Worm (Caenorhabditis elegans) whole organism, L1 larva: ENCODE results near the gene F18C5.5.

Experiments used
- C04F5.9 ChIP-seq: sonication (generic microtip); optimal IDR thresholded peaks from 2 replicates; lab custom pipeline; 2016; ENCODE audit warnings: missing genetic modification characterization, missing compliant biosample characterization
- F16B12.6 ChIP-seq: fragments of 150-350 bp; optimal IDR thresholded peaks from 2 replicates; lab custom pipeline; 2014; ENCODE audit warnings: missing biosample characterization, missing genetic modification characterization
- ama-1 ChIP-seq: fragments of 150-350 bp; optimal IDR thresholded peaks from 2 replicates; lab custom pipeline; 2014
- blmp-1 ChIP-seq: fragments of 150-350 bp; optimal IDR thresholded peaks from 2 replicates; lab custom pipeline; 2014; ENCODE audit warnings: missing biosample characterization, missing genetic modification characterization
- ceh-63 ChIP-seq: fragments of 200-800 bp; sonication (Bioruptor generic); optimal IDR thresholded peaks from 2 replicates; lab custom pipeline; 2018; ENCODE audit warnings: mild to moderate bottlenecking, missing genetic modification characterization, missing compliant biosample characterization
- ceh-8 ChIP-seq: fragments of 200-800 bp; sonication (Bioruptor generic); optimal IDR thresholded peaks from 2 replicates; lab custom pipeline; 2018; ENCODE audit warnings: mild to moderate bottlenecking, missing genetic modification characterization, moderate library complexity, missing compliant biosample characterization
- ceh-82 ChIP-seq, 3 experiments: fragments of 150-350 bp in 1 of 3; sonication (generic microtip) in 2 of 3; optimal IDR thresholded peaks; 2 replicates each; lab custom pipeline; 2014 to 2017; ENCODE audit warnings: missing biosample characterization in 3 of 3, missing genetic modification characterization in 3 of 3
- ceh-88 ChIP-seq: fragments of 200-800 bp; sonication (Bioruptor generic); IDR thresholded peaks from 2 replicates; pipeline ENCODE4 v1.3.6; 2022; ENCODE audit warnings: missing genetic modification characterization, missing compliant biosample characterization
- dsc-1 ChIP-seq: sonication (generic microtip); optimal IDR thresholded peaks from 2 replicates; lab custom pipeline; 2016; ENCODE audit warnings: mild to moderate bottlenecking, missing genetic modification characterization, missing compliant biosample characterization
- efl-1 ChIP-seq, 4 experiments: fragments of 150-350 bp; optimal IDR thresholded peaks in 3 of 4; peaks in 1 of 4; 1 replicate in 1 of 4; 2 replicates in 3 of 4; lab custom pipeline; 2014; ENCODE audit warnings: missing biosample characterization in 2 of 4, missing genetic modification characterization in 2 of 4, missing genetic modification reagents in 2 of 4
- elt-3 ChIP-seq, 6 experiments: fragments of 150-350 bp in 1 of 6; sonication (generic microtip); optimal IDR thresholded peaks; 2 replicates each; lab custom pipeline; 2017 to 2018; ENCODE audit warnings: missing biosample characterization in 6 of 6, missing genetic modification characterization in 6 of 6, inconsistent platforms in 1 of 6
- ets-5 ChIP-seq: fragments of 200-800 bp; sonication (Bioruptor generic); IDR thresholded peaks from 2 replicates; pipeline ENCODE4 v1.3.6; 2022; ENCODE audit warnings: missing genetic modification characterization, missing compliant biosample characterization
- fkh-10 ChIP-seq: sonication (generic microtip); optimal IDR thresholded peaks from 2 replicates; lab custom pipeline; 2017; ENCODE audit warnings: missing biosample characterization, missing genetic modification reagents, missing genetic modification characterization
- fos-1 ChIP-seq: fragments of 150-350 bp; optimal IDR thresholded peaks from 2 replicates; lab custom pipeline; 2014; ENCODE audit warnings: missing biosample characterization, missing genetic modification characterization
- grh-1 ChIP-seq: fragments of 200-800 bp; sonication (Bioruptor generic); IDR thresholded peaks from 2 replicates; pipeline ENCODE4 v1.3.6; 2022; ENCODE audit warnings: missing genetic modification reagents, missing genetic modification characterization, missing compliant biosample characterization
- hlh-17 ChIP-seq: fragments of 200-800 bp; sonication (Bioruptor generic); optimal IDR thresholded peaks from 2 replicates; lab custom pipeline; 2018; ENCODE audit warnings: missing genetic modification characterization, mild to moderate bottlenecking, missing compliant biosample characterization, moderate library complexity, borderline replicate concordance
- isw-1 ChIP-seq: fragments of 200-800 bp; sonication (Bioruptor generic); IDR thresholded peaks from 2 replicates; pipeline ENCODE4 v1.3.6; 2022; ENCODE audit warnings: missing genetic modification characterization, missing compliant biosample characterization
- jun-1 ChIP-seq: fragments of 150-350 bp; optimal IDR thresholded peaks from 2 replicates; lab custom pipeline; 2014; ENCODE audit warnings: missing biosample characterization, missing genetic modification reagents, missing genetic modification characterization
- lin-14 ChIP-seq: fragments of 200-800 bp; sonication (Bioruptor generic); optimal IDR thresholded peaks from 2 replicates; lab custom pipeline; 2018; ENCODE audit warnings: mild to moderate bottlenecking, missing genetic modification characterization, moderate library complexity, missing compliant biosample characterization
- lir-3 ChIP-seq: sonication (generic microtip); optimal IDR thresholded peaks from 2 replicates; lab custom pipeline; 2016; ENCODE audit warnings: mild to moderate bottlenecking, missing genetic modification characterization, moderate library complexity, missing compliant biosample characterization; ENCODE audit not compliant: poor library complexity
- lsy-2 ChIP-seq, 2 experiments: fragments of 150-350 bp; optimal IDR thresholded peaks; 2 replicates each; lab custom pipeline; 2014; ENCODE audit warnings: missing biosample characterization in 2 of 2, missing genetic modification characterization in 2 of 2
- mab-9 ChIP-seq: fragments of 200-800 bp; sonication (Bioruptor generic); IDR thresholded peaks from 2 replicates; pipeline ENCODE4 v1.3.6; 2022; ENCODE audit warnings: missing genetic modification reagents, missing genetic modification characterization, missing compliant biosample characterization
- mdl-1 ChIP-seq, 2 experiments: fragments of 150-350 bp; optimal IDR thresholded peaks; 2 replicates each; lab custom pipeline; 2014 to 2017; ENCODE audit warnings: missing biosample characterization in 2 of 2, missing genetic modification characterization in 2 of 2, inconsistent platforms in 1 of 2
- nhr-19 ChIP-seq: fragments of 200-800 bp; sonication (Bioruptor generic); conservative IDR thresholded peaks from 2 replicates; pipeline ENCODE4 v1.3.6; 2022; ENCODE audit warnings: missing genetic modification characterization, missing compliant biosample characterization
- nhr-20 ChIP-seq: sonication (generic microtip); optimal IDR thresholded peaks from 2 replicates; lab custom pipeline; 2016; ENCODE audit warnings: mild to moderate bottlenecking, missing genetic modification characterization, missing compliant biosample characterization
- nhr-237 ChIP-seq: fragments of 150-350 bp; optimal IDR thresholded peaks from 2 replicates; lab custom pipeline; 2014; ENCODE audit warnings: missing biosample characterization, missing genetic modification characterization
- nhr-47 ChIP-seq: sonication (generic microtip); optimal IDR thresholded peaks from 2 replicates; lab custom pipeline; 2016; ENCODE audit warnings: mild to moderate bottlenecking, missing genetic modification characterization, moderate library complexity, missing compliant biosample characterization
- nhr-76 ChIP-seq: sonication (generic microtip); optimal IDR thresholded peaks from 2 replicates; lab custom pipeline; 2017; ENCODE audit warnings: missing biosample characterization, missing genetic modification characterization
- nhr-77 ChIP-seq: fragments of 150-350 bp; optimal IDR thresholded peaks from 2 replicates; lab custom pipeline; 2014; ENCODE audit warnings: missing biosample characterization, missing genetic modification characterization
- nhr-84 ChIP-seq: sonication (generic microtip); optimal IDR thresholded peaks from 2 replicates; lab custom pipeline; 2017; ENCODE audit warnings: missing biosample characterization, missing genetic modification characterization
- nhr-85 ChIP-seq: sonication (generic microtip); peaks from one replicate; lab custom pipeline; 2016; ENCODE audit warnings: missing genetic modification characterization, inconsistent platforms, missing compliant biosample characterization
- nhr-90 ChIP-seq: sonication (generic microtip); optimal IDR thresholded peaks from 2 replicates; lab custom pipeline; 2016; ENCODE audit warnings: mild to moderate bottlenecking, missing genetic modification characterization, missing compliant biosample characterization; ENCODE audit not compliant: poor library complexity
- pag-3 ChIP-seq: sonication (generic microtip); optimal IDR thresholded peaks from 2 replicates; lab custom pipeline; 2017; ENCODE audit warnings: missing genetic modification characterization, mild to moderate bottlenecking, missing compliant biosample characterization, antibody characterized with exemption, borderline replicate concordance; ENCODE audit not compliant: insufficient read depth
- rnt-1 ChIP-seq: sonication (generic microtip); optimal IDR thresholded peaks from 2 replicates; lab custom pipeline; 2016; ENCODE audit warnings: mild to moderate bottlenecking, missing genetic modification characterization, moderate library complexity, missing compliant biosample characterization
- skn-1 ChIP-seq: fragments of 150-350 bp; optimal IDR thresholded peaks from 2 replicates; lab custom pipeline; 2014; ENCODE audit warnings: missing biosample characterization, missing genetic modification characterization
- snpc-4 ChIP-seq: fragments of 150-350 bp; optimal IDR thresholded peaks from 2 replicates; lab custom pipeline; 2014; ENCODE audit warnings: missing biosample characterization, missing genetic modification characterization
- sptf-1 ChIP-seq: fragments of 150-350 bp; optimal IDR thresholded peaks from 2 replicates; lab custom pipeline; 2014; ENCODE audit warnings: missing biosample characterization, missing genetic modification characterization
- swsn-7 ChIP-seq: sonication (generic microtip); optimal IDR thresholded peaks from 2 replicates; lab custom pipeline; 2016; ENCODE audit warnings: missing genetic modification characterization, missing compliant biosample characterization
- tbx-2 ChIP-seq: sonication (generic microtip); optimal IDR thresholded peaks from 2 replicates; lab custom pipeline; 2016; ENCODE audit warnings: missing genetic modification characterization, missing compliant biosample characterization
- tlp-1 ChIP-seq: fragments of 150-350 bp; optimal IDR thresholded peaks from 2 replicates; lab custom pipeline; 2014; ENCODE audit warnings: missing biosample characterization, missing genetic modification characterization
- unc-130 ChIP-seq: fragments of 150-350 bp; optimal IDR thresholded peaks from 2 replicates; lab custom pipeline; 2017; ENCODE audit warnings: missing biosample characterization, missing genetic modification characterization, inconsistent platforms
- unc-30 ChIP-seq: sonication (generic microtip); optimal IDR thresholded peaks from 2 replicates; lab custom pipeline; 2017; ENCODE audit warnings: missing biosample characterization, missing genetic modification characterization
- unc-62 ChIP-seq: fragments of 150-350 bp; optimal IDR thresholded peaks from 2 replicates; lab custom pipeline; 2014; ENCODE audit warnings: missing biosample characterization, missing genetic modification reagents, missing genetic modification characterization
- unc-86 ChIP-seq: sonication (generic microtip); optimal IDR thresholded peaks from 2 replicates; lab custom pipeline; 2016; ENCODE audit warnings: missing genetic modification characterization, missing compliant biosample characterization
- unc-98 ChIP-seq: fragments of 200-800 bp; sonication (Bioruptor generic); IDR thresholded peaks from 2 replicates; pipeline ENCODE4 v1.3.6; 2022; ENCODE audit warnings: missing genetic modification characterization, missing compliant biosample characterization
- xbp-1 ChIP-seq: sonication (generic microtip); optimal IDR thresholded peaks from 2 replicates; lab custom pipeline; 2016; ENCODE audit warnings: missing genetic modification characterization, missing compliant biosample characterization
- zag-1 ChIP-seq: fragments of 150-350 bp; optimal IDR thresholded peaks from 2 replicates; lab custom pipeline; 2014; ENCODE audit warnings: missing biosample characterization, missing genetic modification characterization
- zip-4 ChIP-seq: fragments of 200-800 bp; sonication (Bioruptor generic); optimal IDR thresholded peaks from 2 replicates; lab custom pipeline; 2018; ENCODE audit warnings: mild to moderate bottlenecking, missing genetic modification characterization, moderate library complexity, missing compliant biosample characterization
- ztf-11 ChIP-seq, 2 experiments: sonication (generic microtip); optimal IDR thresholded peaks; 2 replicates each; lab custom pipeline; 2016 to 2017; ENCODE audit warnings: missing genetic modification characterization in 2 of 2, missing biosample characterization in 1 of 2, missing compliant biosample characterization in 1 of 2

The F18C5.5 gene

ce11 chrII:6608626-6609025 lies 42.1 kb upstream of the F18C5.5 start:
- no peak for TF ChIP-seq efl-1 (optimal IDR thresholded peaks at IDR 0.05; lab: Kevin White, UChicago)
- TF ChIP-seq efl-1 (GFP tag; optimal IDR thresholded peaks at IDR 0.05 in 1 of 2; lab: Kevin White, UChicago), result no peak
- no peak for TF ChIP-seq unc-62 (GFP tag; lab: Kevin White, UChicago)
- TF ChIP-seq ets-5, result no peak
- TF ChIP-seq isw-1, result no peak
- TF ChIP-seq fkh-10 (GFP tag; lab: Kevin White, UChicago), result no peak
- no peak for TF ChIP-seq lin-14 (GFP tag; lab: Kevin White, UChicago)
- TF ChIP-seq ceh-63 (GFP tag; lab: Kevin White, UChicago), result no peak
- TF ChIP-seq tlp-1 (tag; lab: Kevin White, UChicago), result no peak
- TF ChIP-seq ztf-11 (tag; optimal IDR thresholded peaks at IDR 0.05; lab: Kevin White, UChicago), result no peak
- TF ChIP-seq F16B12.6 (tag; lab: Kevin White, UChicago), result no peak
- no peak for TF ChIP-seq unc-130 (tag; lab: Kevin White, UChicago)
- TF ChIP-seq grh-1 (GFP tag; lab: Robert Waterston, UW), result no peak

DNA sequence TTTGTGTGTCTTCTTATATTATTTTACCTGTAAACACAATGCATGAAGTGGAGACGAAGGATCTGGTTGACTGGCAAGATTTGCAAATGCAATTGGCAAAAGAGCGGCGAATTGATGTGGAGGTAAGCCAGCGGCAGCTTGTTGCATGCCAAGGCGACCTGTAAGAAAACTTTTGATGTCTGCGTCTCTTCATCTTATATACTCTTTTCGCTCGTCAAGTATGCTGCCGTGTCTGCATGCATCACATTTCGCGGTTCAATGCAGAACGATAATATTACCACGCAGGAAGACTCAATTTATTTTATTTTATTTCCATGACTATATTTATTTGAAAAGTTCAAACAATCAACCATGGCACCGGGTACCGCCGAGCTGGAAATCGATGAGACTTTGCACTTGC lies 34.4 kb upstream of the F18C5.5 start, which contains the start of gene vps-33.2:
vps-33.2 (plus strand) TSS at position 244 of the 400 bp plus-strand sequence.
- TF ChIP-seq zag-1 (tag; lab: Kevin White, UChicago) (no peak), tbx-2 (tag; lab: Kevin White, UChicago) (peak; percentile 63), ceh-88 (GFP tag; lab: Robert Waterston, UW) (no peak), F16B12.6 (tag; lab: Kevin White, UChicago) (peak; percentile 95), unc-98 (GFP tag; lab: Robert Waterston, UW) (no peak), nhr-47 (tag; lab: Kevin White, UChicago) (peak; percentile 66), zip-4 (no peak), ceh-63 (GFP tag; lab: Kevin White, UChicago) (no peak), tlp-1 (tag; lab: Kevin White, UChicago) (no peak), rnt-1 (tag; lab: Kevin White, UChicago) (peak; percentile 68), elt-3 (tag; optimal IDR thresholded peaks at IDR 0.05; lab: Kevin White, UChicago) (peak in 1 of 6 experiments; percentile 6), nhr-20 (peak; percentile 57), C04F5.9 (peak; percentile 13), sptf-1 (tag; lab: Kevin White, UChicago) (no peak), unc-86 (peak; percentile 40), lsy-2 (tag; optimal IDR thresholded peaks at IDR 0.05; lab: Kevin White, UChicago) (peak; percentile 55 to 61), mab-9 (GFP tag; lab: Robert Waterston, UW) (no peak), dsc-1 (tag; lab: Kevin White, UChicago) (peak; percentile 36), nhr-237 (no peak), ceh-8 (GFP tag; lab: Kevin White, UChicago) (no peak), snpc-4 (tag; lab: Kevin White, UChicago) (no peak), nhr-77 (no peak), nhr-90 (tag; lab: Kevin White, UChicago) (peak; percentile 0), hlh-17 (GFP tag; lab: Kevin White, UChicago) (no peak), ceh-82 (tag; optimal IDR thresholded peaks at IDR 0.05; lab: Kevin White, UChicago) (peak in 2 of 3 experiments; percentile 6 to 32), nhr-19 (peak; percentile 53), blmp-1 (tag; lab: Kevin White, UChicago) (peak; percentile 4), lir-3 (tag; lab: Kevin White, UChicago) (no peak), unc-62 (GFP tag; lab: Kevin White, UChicago) (no peak), skn-1 (tag; lab: Kevin White, UChicago) (no peak), fos-1 (tag; lab: Kevin White, UChicago) (peak; percentile 42), nhr-85 (peak; percentile 57), swsn-7 (tag; lab: Kevin White, UChicago) (peak; percentile 61), xbp-1 (tag; lab: Kevin White, UChicago) (peak; percentile 33), isw-1 (no peak), nhr-84 (tag; lab: Kevin White, UChicago) (no peak), ama-1 (no peak), jun-1 (tag; lab: Kevin White, UChicago) (no peak), pag-3 (tag; lab: Kevin White, UChicago) (peak; percentile 25), unc-30 (tag; lab: Kevin White, UChicago) (no peak), nhr-76 (tag; lab: Kevin White, UChicago) (no peak), unc-130 (tag; lab: Kevin White, UChicago) (peak; percentile 27), efl-1 (optimal IDR thresholded peaks at IDR 0.05; lab: Kevin White, UChicago) (peak; percentile 61 to 71), efl-1 (GFP tag; optimal IDR thresholded peaks at IDR 0.05 in 1 of 2; lab: Kevin White, UChicago) (peak; percentile 60 to 95), mdl-1 (tag; optimal IDR thresholded peaks at IDR 0.05; lab: Kevin White, UChicago) (peak in 1 of 2 experiments; percentile 58)
